Fruit fly (Drosophila melanogaster) whole organism, embryonic: ENCODE data around the gene CG31343.

ENCODE experiments used
- Atf-2 ChIP-seq: fragments of 200-800 bp; sonication (Bioruptor generic); optimal IDR thresholded peaks from 2 replicates; lab custom pipeline; 2016; ENCODE audit warnings: missing biosample characterization, missing genetic modification characterization
- B-H2 ChIP-seq: fragments of 200-800 bp; sonication (Bioruptor generic); optimal IDR thresholded peaks from 2 replicates; lab custom pipeline; 2018; ENCODE audit warnings: missing biosample characterization, mild to moderate bottlenecking, missing genetic modification characterization
- Blimp-1 ChIP-seq: fragments of 200-800 bp; sonication (Bioruptor generic); optimal IDR thresholded peaks from 3 replicates; lab custom pipeline; 2018; ENCODE audit warnings: missing biosample characterization, missing genetic modification characterization, mild to moderate bottlenecking, moderate library complexity, missing genetic modification reagents
- CG10321 ChIP-seq: fragments of 200-800 bp; sonication (Bioruptor generic); IDR thresholded peaks from 2 replicates; pipeline ENCODE4 v1.3.6; 2022; ENCODE audit warnings: missing biosample characterization, missing genetic modification characterization
- CG10543 ChIP-seq: fragments of 200-800 bp; sonication (Bioruptor generic); optimal IDR thresholded peaks from 3 replicates; lab custom pipeline; 2017; ENCODE audit warnings: missing biosample characterization, mild to moderate bottlenecking, missing genetic modification characterization, moderate library complexity
- CG11504 ChIP-seq: fragments of 200-800 bp; sonication (Bioruptor generic); optimal IDR thresholded peaks from 3 replicates; lab custom pipeline; 2019; ENCODE audit warnings: missing biosample characterization, mild to moderate bottlenecking, missing genetic modification characterization, moderate library complexity
- CG11723 ChIP-seq: fragments of 200-800 bp; sonication (Bioruptor generic); optimal IDR thresholded peaks from 2 replicates; lab custom pipeline; 2017; ENCODE audit warnings: missing biosample characterization, mild to moderate bottlenecking, missing genetic modification characterization
- CG12104 ChIP-seq: fragments of 200-800 bp; sonication (Bioruptor generic); optimal IDR thresholded peaks from 3 replicates; lab custom pipeline; 2016; ENCODE audit warnings: missing biosample characterization, missing genetic modification characterization
- CG12219 ChIP-seq: fragments of 200-800 bp; sonication (Bioruptor generic); optimal IDR thresholded peaks from 3 replicates; lab custom pipeline; 2018; ENCODE audit warnings: missing biosample characterization, mild to moderate bottlenecking, missing genetic modification characterization
- CG13296 ChIP-seq: fragments of 200-800 bp; sonication (Bioruptor generic); optimal IDR thresholded peaks from 3 replicates; lab custom pipeline; 2018; ENCODE audit warnings: missing biosample characterization, mild to moderate bottlenecking, missing genetic modification characterization
- CG1647 ChIP-seq: fragments of 200-800 bp; sonication (Bioruptor generic); optimal IDR thresholded peaks from 3 replicates; lab custom pipeline; 2016; ENCODE audit warnings: missing biosample characterization, missing genetic modification characterization
- CG18262 ChIP-seq: fragments of 200-800 bp; optimal IDR thresholded peaks from 3 replicates; lab custom pipeline; 2019; ENCODE audit warnings: missing biosample characterization, mild to moderate bottlenecking, missing genetic modification characterization, moderate library complexity
- CG2202 ChIP-seq: fragments of 200-800 bp; sonication (Bioruptor generic); optimal IDR thresholded peaks from 2 replicates; lab custom pipeline; 2018; ENCODE audit warnings: missing biosample characterization, mild to moderate bottlenecking, missing genetic modification characterization
- CG2678 ChIP-seq: fragments of 200-800 bp; sonication (Bioruptor generic); optimal IDR thresholded peaks from 3 replicates; lab custom pipeline; 2019; ENCODE audit warnings: missing biosample characterization, mild to moderate bottlenecking, missing genetic modification characterization, moderate library complexity
- CG3163 ChIP-seq: fragments of 200-800 bp; sonication (Bioruptor generic); optimal IDR thresholded peaks from 3 replicates; lab custom pipeline; 2016; ENCODE audit warnings: missing biosample characterization, missing genetic modification characterization
- CG3407 ChIP-seq: fragments of 200-800 bp; sonication (Bioruptor generic); optimal IDR thresholded peaks from 2 replicates; lab custom pipeline; 2018; ENCODE audit warnings: missing biosample characterization, mild to moderate bottlenecking, missing genetic modification characterization
- CG4360 ChIP-seq: fragments of 200-800 bp; sonication (Bioruptor generic); IDR thresholded peaks from 2 replicates; pipeline ENCODE4 v1.3.6; 2022; ENCODE audit warnings: missing biosample characterization, missing genetic modification characterization
- CG6254 ChIP-seq: fragments of 200-800 bp; sonication (Bioruptor generic); optimal IDR thresholded peaks from 3 replicates; lab custom pipeline; 2017; ENCODE audit warnings: mild to moderate bottlenecking, missing biosample characterization, missing genetic modification reagents, missing genetic modification characterization
- CG6272 ChIP-seq: fragments of 200-800 bp; sonication (Bioruptor generic); IDR thresholded peaks from 2 replicates; pipeline ENCODE4 v1.3.6; 2022; ENCODE audit warnings: missing biosample characterization, missing genetic modification characterization
- CG8388 ChIP-seq: fragments of 200-800 bp; sonication (Bioruptor generic); optimal IDR thresholded peaks from 2 replicates; lab custom pipeline; 2019; ENCODE audit warnings: missing biosample characterization, mild to moderate bottlenecking, missing genetic modification characterization, moderate library complexity
- CG9215 ChIP-seq: fragments of 200-800 bp; sonication (Bioruptor generic); IDR thresholded peaks from 2 replicates; pipeline ENCODE4 v1.3.6; 2022; ENCODE audit warnings: missing biosample characterization, missing genetic modification characterization
- CG9727 ChIP-seq: fragments of 200-800 bp; sonication (Bioruptor generic); optimal IDR thresholded peaks from 3 replicates; lab custom pipeline; 2017; ENCODE audit warnings: missing biosample characterization, mild to moderate bottlenecking, missing genetic modification characterization
- CHES-1-like ChIP-seq: fragments of 200-800 bp; sonication (Bioruptor generic); optimal IDR thresholded peaks from 2 replicates; lab custom pipeline; 2016; ENCODE audit warnings: missing biosample characterization, missing genetic modification characterization
- CoRest ChIP-seq: fragments of 200-800 bp; sonication (Bioruptor generic); optimal IDR thresholded peaks from 3 replicates; lab custom pipeline; 2018; ENCODE audit warnings: missing biosample characterization, mild to moderate bottlenecking, missing genetic modification characterization, moderate library complexity
- D ChIP-seq, 2 experiments: fragments of 200-800 bp in 1 of 2; fragments of >200 bp in 1 of 2; sonication (Bioruptor generic) in 1 of 2; optimal IDR thresholded peaks; 2 replicates in 1 of 2; 3 replicates in 1 of 2; lab custom pipeline; 2017; ENCODE audit warnings: mild to moderate bottlenecking in 1 of 2, missing biosample characterization in 1 of 2, missing genetic modification characterization in 1 of 2, missing genetic modification reagents in 1 of 2
- ERR ChIP-seq: fragments of 200-800 bp; sonication (Bioruptor generic); optimal IDR thresholded peaks from 2 replicates; lab custom pipeline; 2016; ENCODE audit warnings: missing biosample characterization, missing genetic modification characterization
- HHEX ChIP-seq: fragments of 200-800 bp; sonication (Bioruptor generic); optimal IDR thresholded peaks from 3 replicates; lab custom pipeline; 2017; ENCODE audit warnings: missing biosample characterization, mild to moderate bottlenecking, missing genetic modification characterization, missing genetic modification reagents
- HLH3B ChIP-seq: fragments of 200-800 bp; sonication (Bioruptor generic); IDR thresholded peaks from 2 replicates; pipeline ENCODE4 v1.3.6; 2022; ENCODE audit warnings: missing biosample characterization, missing genetic modification characterization
- Hr51 ChIP-seq, 2 experiments: fragments of 200-800 bp; sonication (Bioruptor generic); optimal IDR thresholded peaks; 2 replicates in 1 of 2; 3 replicates in 1 of 2; lab custom pipeline; 2016 to 2018; ENCODE audit warnings: missing biosample characterization in 2 of 2, missing genetic modification characterization in 2 of 2, mild to moderate bottlenecking in 1 of 2, moderate library complexity in 1 of 2
- Lim3 ChIP-seq: fragments of 200-800 bp; sonication (Bioruptor generic); IDR thresholded peaks from 2 replicates; pipeline ENCODE4 v1.3.6; 2022; ENCODE audit warnings: missing biosample characterization, missing genetic modification characterization
- Nf-YB ChIP-seq: fragments of 200-800 bp; sonication (Bioruptor generic); optimal IDR thresholded peaks from 3 replicates; lab custom pipeline; 2019; ENCODE audit warnings: missing biosample characterization, mild to moderate bottlenecking, missing genetic modification characterization, moderate library complexity
- Nf-YC ChIP-seq: fragments of 200-800 bp; optimal IDR thresholded peaks from 3 replicates; lab custom pipeline; 2019; ENCODE audit warnings: missing biosample characterization, mild to moderate bottlenecking, missing genetic modification characterization, moderate library complexity
- Pdp1 ChIP-seq, 2 experiments: fragments of 200-800 bp; sonication (Bioruptor generic); optimal IDR thresholded peaks; 3 replicates each; lab custom pipeline; 2016; ENCODE audit warnings: missing biosample characterization in 2 of 2, missing genetic modification characterization in 2 of 2, mild to moderate bottlenecking in 1 of 2, moderate library complexity in 1 of 2
- Six4 ChIP-seq: fragments of 200-800 bp; sonication (Bioruptor generic); optimal IDR thresholded peaks from 2 replicates; lab custom pipeline; 2016; ENCODE audit warnings: missing biosample characterization, missing genetic modification characterization
- ab ChIP-seq: fragments of 200-800 bp; sonication (Bioruptor generic); optimal IDR thresholded peaks from 2 replicates; lab custom pipeline; 2016; ENCODE audit warnings: missing biosample characterization, missing genetic modification characterization
- bab2 ChIP-seq: fragments of 200-800 bp; sonication (Bioruptor generic); optimal IDR thresholded peaks from 2 replicates; lab custom pipeline; 2016; ENCODE audit warnings: missing biosample characterization, missing genetic modification characterization
- bsh ChIP-seq, 2 experiments: fragments of 200-800 bp; sonication (Bioruptor generic); optimal IDR thresholded peaks; 2 replicates each; lab custom pipeline; 2017 to 2018; ENCODE audit warnings: mild to moderate bottlenecking in 2 of 2, missing biosample characterization in 2 of 2, missing genetic modification characterization in 2 of 2, moderate library complexity in 1 of 2
- chn ChIP-seq: fragments of 200-800 bp; sonication (Bioruptor generic); optimal IDR thresholded peaks from 2 replicates; lab custom pipeline; 2016; ENCODE audit warnings: missing biosample characterization, missing genetic modification characterization
- hbn ChIP-seq: fragments of 200-800 bp; sonication (Bioruptor generic); IDR thresholded peaks from 2 replicates; pipeline ENCODE4 v1.3.6; 2022; ENCODE audit warnings: missing biosample characterization, missing genetic modification characterization; ENCODE audit not compliant: partially characterized antibody
- hkb ChIP-seq, 2 experiments: fragments of 200-800 bp in 1 of 2; fragments of >200 bp in 1 of 2; sonication (Bioruptor generic) in 1 of 2; IDR thresholded peaks in 1 of 2; optimal IDR thresholded peaks in 1 of 2; 2 replicates each; pipeline versions ENCODE4 v1.3.6 to Lab custom; 2017 to 2022; ENCODE audit warnings: missing biosample characterization in 1 of 2, missing genetic modification characterization in 1 of 2
- hth ChIP-seq: fragments of >200 bp; optimal IDR thresholded peaks from 2 replicates; lab custom pipeline; 2017; ENCODE audit warnings: inconsistent platforms
- ind ChIP-seq: fragments of 200-800 bp; sonication (Bioruptor generic); optimal IDR thresholded peaks from 3 replicates; lab custom pipeline; 2016; ENCODE audit warnings: missing biosample characterization, missing genetic modification characterization
- jing ChIP-seq: fragments of 200-800 bp; sonication (Bioruptor generic); optimal IDR thresholded peaks from 2 replicates; lab custom pipeline; 2018; ENCODE audit warnings: missing biosample characterization, mild to moderate bottlenecking, missing genetic modification characterization
- lilli ChIP-seq: fragments of 200-800 bp; sonication (Bioruptor generic); optimal IDR thresholded peaks from 3 replicates; lab custom pipeline; 2016; ENCODE audit warnings: missing biosample characterization, missing genetic modification characterization
- org-1 ChIP-seq: fragments of 200-800 bp; sonication (Bioruptor generic); optimal IDR thresholded peaks from 2 replicates; lab custom pipeline; 2017; ENCODE audit warnings: missing biosample characterization, missing genetic modification characterization
- prd ChIP-seq, 3 experiments: fragments of >200 bp in 2 of 3; fragments of 200-800 bp in 1 of 3; sonication (Bioruptor generic) in 1 of 3; optimal IDR thresholded peaks in 2 of 3; IDR thresholded peaks in 1 of 3; 2 replicates in 2 of 3; 3 replicates in 1 of 3; pipeline versions ENCODE4 v1.3.6 to Lab custom; 2017 to 2022; ENCODE audit warnings: missing biosample characterization in 1 of 3, missing genetic modification characterization in 1 of 3
- sisA ChIP-seq: fragments of 200-800 bp; sonication (Bioruptor generic); IDR thresholded peaks from 2 replicates; pipeline ENCODE4 v1.3.6; 2022; ENCODE audit warnings: missing biosample characterization, missing genetic modification characterization
- tio ChIP-seq: fragments of 200-800 bp; sonication (Bioruptor generic); optimal IDR thresholded peaks from 2 replicates; lab custom pipeline; 2017; ENCODE audit warnings: missing biosample characterization, missing genetic modification characterization, inconsistent platforms
- unpg ChIP-seq: fragments of 200-800 bp; sonication (Bioruptor generic); optimal IDR thresholded peaks from 3 replicates; lab custom pipeline; 2018; ENCODE audit warnings: missing biosample characterization, mild to moderate bottlenecking, missing genetic modification characterization, moderate library complexity

The CG31343 gene

dm6 chr3R:21781448-21781847 lies 36.4 kb downstream of the CG31343 start (continued):
- TF ChIP-seq CG9727 (GFP tag; lab: Kevin White, UChicago) (peak; percentile 68), CG13296 (GFP tag; lab: Kevin White, UChicago) (peak; percentile 74), tio (GFP tag; lab: Kevin White, UChicago) (peak; percentile 63), Atf-2 (GFP tag; lab: Kevin White, UChicago) (peak; percentile 20), jing (no peak), CG11723 (GFP tag; lab: Kevin White, UChicago) (no peak), CG9215 (GFP tag; lab: Robert Waterston, UW) (peak; percentile 52; the same call in 1 of the 2 replicates), hth (lab: Kevin White, UChicago) (no peak), Six4 (GFP tag; lab: Kevin White, UChicago) (peak; percentile 45), Hr51 (GFP tag; optimal IDR thresholded peaks at IDR 0.05; lab: Kevin White, UChicago) (peak; percentile 47 to 74), CG3407 (GFP tag; lab: Kevin White, UChicago) (peak; percentile 41), CG2202 (peak; percentile 20), CG1647 (GFP tag; lab: Kevin White, UChicago) (peak; percentile 23), prd (optimal IDR thresholded peaks at IDR 0.05; lab: Kevin White, UChicago) (no peak), prd (GFP tag; IDR thresholded peaks at IDR 0.05; lab: Robert Waterston, UW) (peak; percentile 79), Nf-YB (GFP tag; lab: Kevin White, UChicago) (peak; percentile 36), unpg (GFP tag; lab: Kevin White, UChicago) (peak; percentile 62), bab2 (peak; percentile 61), hbn (GFP tag; lab: Robert Waterston, UW) (no peak), hkb (optimal IDR thresholded peaks at IDR 0.05; lab: Kevin White, UChicago) (no peak), hkb (GFP tag; IDR thresholded peaks at IDR 0.05; lab: Robert Waterston, UW) (peak; percentile 76), org-1 (peak; percentile 18), D (optimal IDR thresholded peaks at IDR 0.05; lab: Kevin White, UChicago) (no peak), D (GFP tag; optimal IDR thresholded peaks at IDR 0.05; lab: Kevin White, UChicago) (peak; percentile 58), Pdp1 (GFP tag; optimal IDR thresholded peaks at IDR 0.05; lab: Kevin White, UChicago) (peak; percentile 36 to 47), Blimp-1 (peak; percentile 73), CG11504 (tag; lab: Kevin White, UChicago) (peak; percentile 78), ab (peak; percentile 40), CG6254 (GFP tag; lab: Kevin White, UChicago) (peak; percentile 41), CG10321 (GFP tag; lab: Robert Waterston, UW) (no peak), HHEX (GFP tag; lab: Kevin White, UChicago) (peak; percentile 59), CoRest (tag; lab: Kevin White, UChicago) (peak; percentile 76), CG12219 (GFP tag; lab: Kevin White, UChicago) (peak; percentile 62), ERR (GFP tag; lab: Kevin White, UChicago) (peak; percentile 1), Lim3 (GFP tag; lab: Robert Waterston, UW) (no peak), CHES-1-like (GFP tag; lab: Kevin White, UChicago) (no peak), bsh (GFP tag; optimal IDR thresholded peaks at IDR 0.05; lab: Kevin White, UChicago) (peak; percentile 78 to 80), CG2678 (peak; percentile 80), CG6272 (GFP tag; lab: Robert Waterston, UW) (no peak), Nf-YC (no peak), HLH3B (GFP tag; lab: Robert Waterston, UW) (peak; percentile 57), CG8388 (no peak), CG3163 (GFP tag; lab: Kevin White, UChicago) (peak; percentile 16), chn (GFP tag; lab: Kevin White, UChicago) (peak; percentile 41), lilli (GFP tag; lab: Kevin White, UChicago) (peak; percentile 57), CG18262 (peak; percentile 76), B-H2 (no peak), CG10543 (GFP tag; lab: Kevin White, UChicago) (peak; percentile 7), sisA (GFP tag; lab: Robert Waterston, UW) (peak; percentile 70), CG4360 (GFP tag; lab: Robert Waterston, UW) (0 out of 2 replicates have a peak, but pooled peaks have one; percentile 10), ind (GFP tag; lab: Kevin White, UChicago) (peak; percentile 72), CG12104 (GFP tag; lab: Kevin White, UChicago) (peak; percentile 31)
